Fruit fly (Drosophila melanogaster) whole organism, embryonic: Measurements from ENCODE around the gene CG13097.

Source experiments
- Antp ChIP-seq: fragments of 200-800 bp; sonication (Bioruptor generic); optimal IDR thresholded peaks from 3 replicates; lab custom pipeline; 2016; ENCODE audit warnings: missing biosample characterization, missing genetic modification characterization
- B-H1 ChIP-seq: fragments of 200-800 bp; sonication (Bioruptor generic); IDR thresholded peaks from 3 replicates; pipeline ENCODE4 v1.3.6; 2022; ENCODE audit warnings: missing biosample characterization, missing genetic modification characterization
- Blimp-1 ChIP-seq: fragments of 200-800 bp; sonication (Bioruptor generic); optimal IDR thresholded peaks from 3 replicates; lab custom pipeline; 2018; ENCODE audit warnings: missing biosample characterization, missing genetic modification characterization, mild to moderate bottlenecking, moderate library complexity, missing genetic modification reagents
- BtbVII ChIP-seq: fragments of 200-800 bp; sonication (Bioruptor generic); optimal IDR thresholded peaks from 3 replicates; lab custom pipeline; 2017; ENCODE audit warnings: missing biosample characterization, mild to moderate bottlenecking, missing genetic modification characterization
- CG10147 ChIP-seq: fragments of 200-800 bp; sonication (Bioruptor generic); optimal IDR thresholded peaks from 2 replicates; lab custom pipeline; 2019; ENCODE audit warnings: missing biosample characterization, mild to moderate bottlenecking, missing genetic modification characterization, moderate library complexity
- CG10267 ChIP-seq: fragments of 200-800 bp; sonication (Bioruptor generic); optimal IDR thresholded peaks from 2 replicates; lab custom pipeline; 2018; ENCODE audit warnings: missing biosample characterization, mild to moderate bottlenecking, missing genetic modification characterization, moderate library complexity
- CG11398 ChIP-seq: fragments of 200-800 bp; sonication (Bioruptor generic); optimal IDR thresholded peaks from 2 replicates; lab custom pipeline; 2016; ENCODE audit warnings: missing biosample characterization, missing genetic modification characterization
- CG12236 ChIP-seq: fragments of 200-800 bp; sonication (Bioruptor generic); optimal IDR thresholded peaks from 2 replicates; lab custom pipeline; 2016; ENCODE audit warnings: missing biosample characterization, missing genetic modification characterization
- CG12942 ChIP-seq: fragments of 200-800 bp; sonication (Bioruptor generic); optimal IDR thresholded peaks from 3 replicates; lab custom pipeline; 2016; ENCODE audit warnings: missing biosample characterization, missing genetic modification characterization
- CG15696 ChIP-seq: fragments of 200-800 bp; sonication (Bioruptor generic); optimal IDR thresholded peaks from 2 replicates; lab custom pipeline; 2019; ENCODE audit warnings: missing biosample characterization, mild to moderate bottlenecking, missing genetic modification characterization, moderate library complexity
- CG1647 ChIP-seq: fragments of 200-800 bp; sonication (Bioruptor generic); optimal IDR thresholded peaks from 3 replicates; lab custom pipeline; 2016; ENCODE audit warnings: missing biosample characterization, missing genetic modification characterization
- CG17361 ChIP-seq: fragments of 200-800 bp; sonication (Bioruptor generic); IDR thresholded peaks from 3 replicates; pipeline ENCODE4 v1.3.6; 2022; ENCODE audit warnings: missing biosample characterization, missing genetic modification characterization
- CG17802 ChIP-seq: fragments of 200-800 bp; sonication (Bioruptor generic); optimal IDR thresholded peaks from 2 replicates; lab custom pipeline; 2018; ENCODE audit warnings: missing biosample characterization, mild to moderate bottlenecking, missing genetic modification characterization, moderate library complexity
- CG18764 ChIP-seq: fragments of 200-800 bp; sonication (Bioruptor generic); optimal IDR thresholded peaks from 3 replicates; lab custom pipeline; 2016; ENCODE audit warnings: missing biosample characterization, missing genetic modification characterization
- CG2129 ChIP-seq: fragments of 200-800 bp; sonication (Bioruptor generic); IDR thresholded peaks from 2 replicates; pipeline ENCODE4 v1.3.6; 2022; ENCODE audit warnings: missing biosample characterization, missing genetic modification characterization; ENCODE audit not compliant: partially characterized antibody
- CG31441 ChIP-seq: fragments of 200-800 bp; sonication (Bioruptor generic); IDR thresholded peaks from 2 replicates; pipeline ENCODE4 v1.3.6; 2022; ENCODE audit warnings: missing biosample characterization, missing genetic modification characterization
- CG32767 ChIP-seq: fragments of 200-800 bp; sonication (Bioruptor generic); IDR thresholded peaks from 2 replicates; pipeline ENCODE4 v1.3.6; 2022; ENCODE audit warnings: missing biosample characterization, missing genetic modification characterization
- CG4854 ChIP-seq: fragments of 200-800 bp; sonication (Bioruptor generic); optimal IDR thresholded peaks from 2 replicates; lab custom pipeline; 2016; ENCODE audit warnings: missing biosample characterization, missing genetic modification characterization, inconsistent platforms
- Dad ChIP-seq: fragments of 200-800 bp; sonication (Bioruptor generic); optimal IDR thresholded peaks from 3 replicates; lab custom pipeline; 2016; ENCODE audit warnings: missing biosample characterization, missing genetic modification characterization
- E2f1 ChIP-seq: fragments of 200-800 bp; sonication (Bioruptor generic); IDR thresholded peaks from 2 replicates; pipeline ENCODE4 v1.3.6; 2022; ENCODE audit warnings: missing biosample characterization, missing genetic modification characterization
- H2.0 ChIP-seq: fragments of 200-800 bp; sonication (Bioruptor generic); IDR thresholded peaks from 2 replicates; pipeline ENCODE4 v1.3.6; 2022; ENCODE audit warnings: missing biosample characterization, missing genetic modification characterization
- HLHmδ ChIP-seq: fragments of 200-800 bp; sonication (Bioruptor generic); optimal IDR thresholded peaks from 2 replicates; lab custom pipeline; 2018; ENCODE audit warnings: missing biosample characterization, mild to moderate bottlenecking, missing genetic modification characterization, moderate library complexity
- HmgZ ChIP-seq: fragments of 200-800 bp; sonication (Bioruptor generic); optimal IDR thresholded peaks from 2 replicates; lab custom pipeline; 2018; ENCODE audit warnings: missing biosample characterization, mild to moderate bottlenecking, missing genetic modification characterization
- Lhr ChIP-seq: fragments of 200-800 bp; sonication (Bioruptor generic); optimal IDR thresholded peaks from 3 replicates; lab custom pipeline; 2017; ENCODE audit warnings: mild to moderate bottlenecking, missing biosample characterization, missing genetic modification reagents, missing genetic modification characterization
- Pdp1 ChIP-seq, 2 experiments: fragments of 200-800 bp; sonication (Bioruptor generic); optimal IDR thresholded peaks; 3 replicates each; lab custom pipeline; 2016; ENCODE audit warnings: missing biosample characterization in 2 of 2, missing genetic modification characterization in 2 of 2, mild to moderate bottlenecking in 1 of 2, moderate library complexity in 1 of 2
- Ptx1 ChIP-seq: fragments of 200-800 bp; sonication (Bioruptor generic); IDR thresholded peaks from 2 replicates; pipeline ENCODE4 v1.3.6; 2022; ENCODE audit warnings: missing biosample characterization, missing genetic modification characterization
- amos ChIP-seq: fragments of 200-800 bp; sonication (Bioruptor generic); IDR thresholded peaks from 2 replicates; pipeline ENCODE4 v1.3.6; 2022; ENCODE audit warnings: missing biosample characterization, missing genetic modification characterization; ENCODE audit not compliant: partially characterized antibody
- aop ChIP-seq: fragments of 200-800 bp; sonication (Bioruptor generic); IDR thresholded peaks from 2 replicates; pipeline ENCODE4 v1.3.6; 2022; ENCODE audit warnings: missing biosample characterization, missing genetic modification characterization
- bsh ChIP-seq, 2 experiments: fragments of 200-800 bp; sonication (Bioruptor generic); optimal IDR thresholded peaks; 2 replicates each; lab custom pipeline; 2017 to 2018; ENCODE audit warnings: mild to moderate bottlenecking in 2 of 2, missing biosample characterization in 2 of 2, missing genetic modification characterization in 2 of 2, moderate library complexity in 1 of 2
- cad ChIP-seq: fragments of >200 bp; optimal IDR thresholded peaks from 2 replicates; lab custom pipeline; 2017; ENCODE audit warnings: missing biosample characterization, missing genetic modification characterization
- cas ChIP-seq: fragments of 200-800 bp; sonication (Bioruptor generic); IDR thresholded peaks from 2 replicates; pipeline ENCODE4 v1.3.6; 2022; ENCODE audit warnings: missing biosample characterization, missing genetic modification characterization
- chinmo ChIP-seq: fragments of 200-800 bp; sonication (Bioruptor generic); IDR thresholded peaks from 4 replicates; pipeline ENCODE4 v1.3.6; 2022; ENCODE audit warnings: missing biosample characterization, missing genetic modification characterization; ENCODE audit not compliant: partially characterized antibody
- cwo ChIP-seq: fragments of 200-800 bp; sonication (Bioruptor generic); optimal IDR thresholded peaks from 3 replicates; lab custom pipeline; 2017; ENCODE audit warnings: missing biosample characterization, missing genetic modification characterization, mild to moderate bottlenecking, moderate library complexity, missing genetic modification reagents
- dpn ChIP-seq, 2 experiments: fragments of 200-800 bp; sonication (Bioruptor generic); optimal IDR thresholded peaks; 3 replicates each; lab custom pipeline; 2016; ENCODE audit warnings: missing biosample characterization in 2 of 2, missing genetic modification characterization in 2 of 2
- eyg ChIP-seq: fragments of 200-800 bp; sonication (Bioruptor generic); optimal IDR thresholded peaks from 3 replicates; lab custom pipeline; 2016; ENCODE audit warnings: missing biosample characterization, missing genetic modification characterization
- ham ChIP-seq: fragments of 200-800 bp; sonication (Bioruptor generic); IDR thresholded peaks from 2 replicates; pipeline ENCODE4 v1.3.6; 2022; ENCODE audit warnings: missing biosample characterization, missing genetic modification characterization
- jing ChIP-seq: fragments of 200-800 bp; sonication (Bioruptor generic); optimal IDR thresholded peaks from 2 replicates; lab custom pipeline; 2018; ENCODE audit warnings: missing biosample characterization, mild to moderate bottlenecking, missing genetic modification characterization
- kah ChIP-seq: fragments of 200-800 bp; sonication (Bioruptor generic); optimal IDR thresholded peaks from 2 replicates; lab custom pipeline; 2018; ENCODE audit warnings: missing biosample characterization, mild to moderate bottlenecking, missing genetic modification characterization
- kay ChIP-seq: fragments of 200-800 bp; sonication (Bioruptor generic); optimal IDR thresholded peaks from 2 replicates; lab custom pipeline; 2016; ENCODE audit warnings: missing biosample characterization, missing genetic modification characterization
- nom ChIP-seq: fragments of 200-800 bp; sonication (Bioruptor generic); optimal IDR thresholded peaks from 2 replicates; lab custom pipeline; 2017; ENCODE audit warnings: missing biosample characterization, missing genetic modification characterization, mild to moderate bottlenecking, moderate library complexity, missing genetic modification reagents
- odd ChIP-seq: fragments of 200-800 bp; sonication (Bioruptor generic); optimal IDR thresholded peaks from 2 replicates; lab custom pipeline; 2017; ENCODE audit warnings: missing biosample characterization, mild to moderate bottlenecking, missing genetic modification characterization
- pum ChIP-seq: fragments of 200-800 bp; sonication (Bioruptor generic); optimal IDR thresholded peaks from 2 replicates; lab custom pipeline; 2016; ENCODE audit warnings: missing biosample characterization, missing genetic modification characterization
- ro ChIP-seq: fragments of 200-800 bp; sonication (Bioruptor generic); IDR thresholded peaks from 2 replicates; pipeline ENCODE4 v1.3.6; 2022; ENCODE audit warnings: missing biosample characterization, missing genetic modification characterization
- so ChIP-seq: fragments of 200-800 bp; sonication (Bioruptor generic); IDR thresholded peaks from 3 replicates; pipeline ENCODE4 v1.3.6; 2022; ENCODE audit warnings: missing biosample characterization, missing genetic modification characterization
- ssp ChIP-seq: fragments of 200-800 bp; sonication (Bioruptor generic); IDR thresholded peaks from 2 replicates; pipeline ENCODE4 v1.3.6; 2022; ENCODE audit warnings: missing biosample characterization, missing genetic modification characterization
- stwl ChIP-seq: fragments of 200-800 bp; sonication (Bioruptor generic); optimal IDR thresholded peaks from 3 replicates; lab custom pipeline; 2018; ENCODE audit warnings: missing biosample characterization, mild to moderate bottlenecking, missing genetic modification characterization, moderate library complexity
- tio ChIP-seq: fragments of 200-800 bp; sonication (Bioruptor generic); optimal IDR thresholded peaks from 2 replicates; lab custom pipeline; 2017; ENCODE audit warnings: missing biosample characterization, missing genetic modification characterization, inconsistent platforms
- ttk ChIP-seq: fragments of 200-800 bp; sonication (Bioruptor generic); IDR thresholded peaks from 2 replicates; pipeline ENCODE4 v2.1.2; 2022; ENCODE audit warnings: missing biosample characterization, missing genetic modification characterization
- tup ChIP-seq: fragments of 200-800 bp; sonication (Bioruptor generic); optimal IDR thresholded peaks from 2 replicates; lab custom pipeline; 2016; ENCODE audit warnings: missing biosample characterization, mild to moderate bottlenecking, missing genetic modification characterization, moderate library complexity

Gene CG13097

DNA sequence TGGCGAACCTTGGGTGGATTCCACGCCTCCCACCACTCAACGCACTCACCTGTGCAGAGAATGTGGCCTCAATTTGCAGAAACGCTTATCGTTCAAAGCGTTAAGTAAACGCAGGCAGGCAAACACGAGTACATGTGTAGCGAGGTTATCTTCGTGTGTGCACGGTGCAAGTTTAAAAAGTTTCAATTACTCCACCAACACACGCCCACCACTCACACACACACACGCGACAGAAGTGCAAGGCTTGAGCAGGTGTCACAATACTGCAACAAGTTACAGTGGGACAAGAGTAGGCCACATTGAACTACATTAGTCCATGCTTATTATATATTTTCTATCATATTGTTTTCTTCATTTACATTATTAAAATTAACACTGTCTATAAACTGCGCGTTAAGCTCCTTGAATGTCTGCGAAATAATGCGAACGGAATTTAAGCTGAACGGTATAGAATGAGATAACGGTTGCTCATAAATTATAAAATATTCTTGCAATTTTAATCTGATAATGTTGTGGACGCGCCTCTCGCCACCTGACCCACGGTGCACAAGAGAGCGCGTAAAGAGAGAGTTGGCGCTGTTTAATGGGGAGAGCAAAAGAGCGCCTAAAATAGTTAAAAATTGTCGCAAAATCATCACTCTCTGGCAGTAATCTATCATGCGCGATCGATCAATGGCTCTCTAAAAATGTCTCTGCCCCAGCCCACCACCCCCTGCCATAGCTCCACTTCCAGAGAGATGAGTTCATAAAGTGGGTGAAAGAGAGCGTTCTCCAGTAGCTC, 20.0 kb upstream of the CG13097 start (continued):
- TF ChIP-seq Blimp-1 (peak; percentile 96), tup (GFP tag; lab: Kevin White, UChicago) (peak; percentile 81), tio (GFP tag; lab: Kevin White, UChicago) (peak; percentile 88), CG11398 (GFP tag; lab: Kevin White, UChicago) (peak; percentile 69), E2f1 (GFP tag; lab: Robert Waterston, UW) (peak; percentile 95), CG17361 (GFP tag; lab: Robert Waterston, UW) (peak; percentile 79), ttk (GFP tag; lab: Robert Waterston, UW) (peak; percentile 95), B-H1 (GFP tag; lab: Robert Waterston, UW) (peak; percentile 92), so (GFP tag; lab: Robert Waterston, UW) (peak; percentile 96), aop (peak; percentile 91), kah (peak; percentile 95), ham (GFP tag; lab: Robert Waterston, UW) (no peak), ro (GFP tag; lab: Robert Waterston, UW) (peak; percentile 90), cas (peak; percentile 74), amos (GFP tag; lab: Robert Waterston, UW) (no peak), CG2129 (GFP tag; lab: Robert Waterston, UW) (no peak), bsh (GFP tag; optimal IDR thresholded peaks at IDR 0.05; lab: Kevin White, UChicago) (peak; percentile 96 to 98), Dad (GFP tag; lab: Kevin White, UChicago) (peak; percentile 76), kay (GFP tag; lab: Kevin White, UChicago) (peak; percentile 82), Ptx1 (GFP tag; lab: Robert Waterston, UW) (peak; percentile 96), CG12942 (GFP tag; lab: Kevin White, UChicago) (peak; percentile 90), chinmo (GFP tag; lab: Robert Waterston, UW) (peak; percentile 90; the same call in 3 of the 4 replicates), stwl (tag; lab: Kevin White, UChicago) (no peak), CG10267 (tag; lab: Kevin White, UChicago) (peak; percentile 86), CG18764 (GFP tag; lab: Kevin White, UChicago) (peak; percentile 90), H2.0 (GFP tag; lab: Robert Waterston, UW) (peak; percentile 86), Lhr (GFP tag; lab: Kevin White, UChicago) (peak; percentile 87), cad (GFP tag; lab: Kevin White, UChicago) (no peak), cwo (GFP tag; lab: Kevin White, UChicago) (peak; percentile 84), Antp (GFP tag; lab: Kevin White, UChicago) (peak; percentile 75), jing (GFP tag; lab: Kevin White, UChicago) (peak; percentile 98), odd (peak; percentile 91), pum (peak; percentile 85), eyg (GFP tag; lab: Kevin White, UChicago) (peak; percentile 31), CG4854 (GFP tag; lab: Kevin White, UChicago) (peak; percentile 80), CG10147 (GFP tag; lab: Kevin White, UChicago) (peak; percentile 91), CG15696 (tag; lab: Kevin White, UChicago) (peak; percentile 79), CG32767 (GFP tag; lab: Robert Waterston, UW) (peak; percentile 92), nom (GFP tag; lab: Kevin White, UChicago) (peak; percentile 92), HmgZ (tag; lab: Kevin White, UChicago) (peak; percentile 89), dpn (GFP tag; optimal IDR thresholded peaks at IDR 0.05; lab: Kevin White, UChicago) (peak; percentile 81 to 94), Pdp1 (GFP tag; optimal IDR thresholded peaks at IDR 0.05; lab: Kevin White, UChicago) (peak; percentile 83 to 87), BtbVII (GFP tag; lab: Kevin White, UChicago) (peak; percentile 88), HLHmδ (peak; percentile 81), CG17802 (tag; lab: Kevin White, UChicago) (peak; percentile 89), CG31441 (GFP tag; lab: Robert Waterston, UW) (peak; percentile 82), CG1647 (peak; percentile 78), CG12236 (peak; percentile 71), ssp (GFP tag; lab: Robert Waterston, UW) (peak; percentile 87)
